Worm (Caenorhabditis elegans) whole organism, late embryonic: ENCODE measurements around the gene sro-1.
"Not testable (repeated sequence)": the region's sequence is repeated elsewhere in the genome, so short reads cannot be mapped to it uniquely, and the experiment has no call there.

Source experiments
- C38D4.7 ChIP-seq: fragments of 200-800 bp; sonication (Bioruptor generic); optimal IDR thresholded peaks from 2 replicates; lab custom pipeline; 2018; ENCODE audit warnings: mild to moderate bottlenecking, missing genetic modification characterization, moderate library complexity, missing compliant biosample characterization
- F13H6.1 ChIP-seq: sonication (generic microtip); optimal IDR thresholded peaks from 2 replicates; lab custom pipeline; 2016; ENCODE audit warnings: missing genetic modification characterization, missing compliant biosample characterization
- Y22D7AL.16 ChIP-seq: sonication (generic microtip); optimal IDR thresholded peaks from 2 replicates; lab custom pipeline; 2016; ENCODE audit warnings: missing genetic modification characterization, missing compliant biosample characterization
- ahr-1 ChIP-seq: sonication (generic microtip); optimal IDR thresholded peaks from 2 replicates; lab custom pipeline; 2016; ENCODE audit warnings: missing genetic modification characterization, missing compliant biosample characterization
- ceh-14 ChIP-seq: sonication (generic microtip); optimal IDR thresholded peaks from 2 replicates; lab custom pipeline; 2016; ENCODE audit warnings: missing genotype, missing genetic modification characterization, missing compliant biosample characterization
- ceh-2 ChIP-seq: sonication (generic microtip); optimal IDR thresholded peaks from 2 replicates; lab custom pipeline; 2016; ENCODE audit warnings: missing genotype, missing genetic modification characterization, missing compliant biosample characterization
- ceh-24 ChIP-seq: sonication (generic microtip); optimal IDR thresholded peaks from 2 replicates; lab custom pipeline; 2016; ENCODE audit warnings: mild to moderate bottlenecking, missing genetic modification characterization, missing compliant biosample characterization
- ceh-30 ChIP-seq: fragments of 150-350 bp; optimal IDR thresholded peaks from 2 replicates; lab custom pipeline; 2014; ENCODE audit warnings: missing biosample characterization, missing genetic modification characterization
- ceh-34 ChIP-seq: sonication (generic microtip); optimal IDR thresholded peaks from 2 replicates; lab custom pipeline; 2016; ENCODE audit warnings: mild to moderate bottlenecking, missing genetic modification characterization, missing compliant biosample characterization
- ceh-45 ChIP-seq: fragments of 200-800 bp; sonication (Bioruptor generic); IDR thresholded peaks from 2 replicates; pipeline ENCODE4 v1.3.6; 2022; ENCODE audit warnings: missing genetic modification reagents, missing genetic modification characterization, missing compliant biosample characterization
- ceh-6 ChIP-seq: fragments of 200-800 bp; sonication (Bioruptor generic); optimal IDR thresholded peaks from 2 replicates; lab custom pipeline; 2018; ENCODE audit warnings: mild to moderate bottlenecking, missing genetic modification characterization, missing compliant biosample characterization
- che-1 ChIP-seq: sonication (generic microtip); optimal IDR thresholded peaks from 2 replicates; lab custom pipeline; 2016; ENCODE audit warnings: mild to moderate bottlenecking, missing genetic modification characterization, missing compliant biosample characterization
- dve-1 ChIP-seq: sonication (generic microtip); optimal IDR thresholded peaks from 2 replicates; lab custom pipeline; 2017; ENCODE audit warnings: antibody characterized with exemption, mild to moderate bottlenecking, missing genetic modification characterization, missing compliant biosample characterization
- elt-2 ChIP-seq: sonication (generic microtip); optimal IDR thresholded peaks from 2 replicates; lab custom pipeline; 2016; ENCODE audit warnings: missing genetic modification reagents, missing genetic modification characterization, missing compliant biosample characterization
- elt-4 ChIP-seq: sonication (generic microtip); optimal IDR thresholded peaks from 2 replicates; lab custom pipeline; 2016; ENCODE audit warnings: missing genetic modification characterization, missing compliant biosample characterization
- ets-4 ChIP-seq: sonication (generic microtip); optimal IDR thresholded peaks from 2 replicates; lab custom pipeline; 2016; ENCODE audit warnings: missing genetic modification characterization, missing compliant biosample characterization
- eyg-1 ChIP-seq: sonication (generic microtip); optimal IDR thresholded peaks from 2 replicates; lab custom pipeline; 2016; ENCODE audit warnings: missing genotype, missing genetic modification characterization, missing compliant biosample characterization
- fkh-6 ChIP-seq: sonication (generic microtip); optimal IDR thresholded peaks from 2 replicates; lab custom pipeline; 2016; ENCODE audit warnings: missing genetic modification characterization, missing compliant biosample characterization
- gmeb-2 ChIP-seq: sonication (generic microtip); optimal IDR thresholded peaks from 2 replicates; lab custom pipeline; 2016; ENCODE audit warnings: missing genetic modification characterization, inconsistent platforms, missing compliant biosample characterization
- hlh-15 ChIP-seq: sonication (generic microtip); optimal IDR thresholded peaks from 2 replicates; lab custom pipeline; 2016; ENCODE audit warnings: missing genetic modification characterization, missing compliant biosample characterization
- hlh-30 ChIP-seq: sonication (generic microtip); optimal IDR thresholded peaks from 2 replicates; lab custom pipeline; 2017; ENCODE audit warnings: antibody characterized with exemption, missing genetic modification characterization, missing compliant biosample characterization; ENCODE audit not compliant: insufficient read depth
- lim-6 ChIP-seq: sonication (generic microtip); optimal IDR thresholded peaks from 2 replicates; lab custom pipeline; 2016; ENCODE audit warnings: missing genetic modification characterization, missing compliant biosample characterization
- madf-2 ChIP-seq: sonication (generic microtip); optimal IDR thresholded peaks from 2 replicates; lab custom pipeline; 2017; ENCODE audit warnings: missing genetic modification characterization, missing compliant biosample characterization
- nfya-1 ChIP-seq: sonication (generic microtip); optimal IDR thresholded peaks from 2 replicates; lab custom pipeline; 2017; ENCODE audit warnings: missing genetic modification characterization, mild to moderate bottlenecking, missing compliant biosample characterization, antibody characterized with exemption, moderate library complexity
- nhr-232 ChIP-seq: sonication (generic microtip); optimal IDR thresholded peaks from 2 replicates; lab custom pipeline; 2016; ENCODE audit warnings: missing genetic modification characterization, missing compliant biosample characterization
- pag-3 ChIP-seq: sonication (generic microtip); optimal IDR thresholded peaks from 2 replicates; lab custom pipeline; 2016; ENCODE audit warnings: missing compliant biosample characterization, missing genetic modification characterization, borderline replicate concordance
- pat-9 ChIP-seq: fragments of 200-800 bp; sonication (Bioruptor generic); optimal IDR thresholded peaks from 2 replicates; lab custom pipeline; 2018; ENCODE audit warnings: mild to moderate bottlenecking, missing genetic modification characterization, moderate library complexity, missing compliant biosample characterization
- pha-2 ChIP-seq: sonication (generic microtip); optimal IDR thresholded peaks from 2 replicates; lab custom pipeline; 2017; ENCODE audit warnings: mild to moderate bottlenecking, missing genetic modification characterization, missing compliant biosample characterization
- pha-4 ChIP-seq: fragments of 150-350 bp; optimal IDR thresholded peaks from 2 replicates; lab custom pipeline; 2018; ENCODE audit warnings: missing biosample characterization, missing genetic modification reagents, missing genetic modification characterization
- pros-1 ChIP-seq: fragments of 150-350 bp; optimal IDR thresholded peaks from 2 replicates; lab custom pipeline; 2014; ENCODE audit warnings: missing biosample characterization, missing genetic modification reagents, missing genetic modification characterization
- ref-2 ChIP-seq: sonication (generic microtip); optimal IDR thresholded peaks from 2 replicates; lab custom pipeline; 2016; ENCODE audit warnings: missing genetic modification characterization, missing compliant biosample characterization
- sox-2 ChIP-seq: fragments of 200-800 bp; sonication (Bioruptor generic); IDR thresholded peaks from 2 replicates; pipeline ENCODE4 v1.3.6; 2022; ENCODE audit warnings: missing genetic modification reagents, missing genetic modification characterization, missing compliant biosample characterization
- sox-4 ChIP-seq: sonication (generic microtip); optimal IDR thresholded peaks from 2 replicates; lab custom pipeline; 2017; ENCODE audit warnings: mild to moderate bottlenecking, missing genetic modification characterization, inconsistent platforms, missing compliant biosample characterization
- syd-9 ChIP-seq: sonication (generic microtip); optimal IDR thresholded peaks from 2 replicates; lab custom pipeline; 2016; ENCODE audit warnings: mild to moderate bottlenecking, missing genetic modification characterization, moderate library complexity, missing compliant biosample characterization
- tbx-2 ChIP-seq: sonication (generic microtip); optimal IDR thresholded peaks from 2 replicates; lab custom pipeline; 2016; ENCODE audit warnings: missing genetic modification characterization, missing compliant biosample characterization
- tbx-7 ChIP-seq: sonication (generic microtip); optimal IDR thresholded peaks from 2 replicates; lab custom pipeline; 2016; ENCODE audit warnings: missing genotype, missing genetic modification characterization, missing compliant biosample characterization
- ttx-3 ChIP-seq: sonication (generic microtip); optimal IDR thresholded peaks from 2 replicates; lab custom pipeline; 2016; ENCODE audit warnings: missing genetic modification reagents, missing genetic modification characterization, missing compliant biosample characterization
- unc-42 ChIP-seq: sonication (generic microtip); optimal IDR thresholded peaks from 2 replicates; lab custom pipeline; 2016; ENCODE audit warnings: missing genotype, missing genetic modification characterization, missing compliant biosample characterization
- unc-55 ChIP-seq: sonication (generic microtip); optimal IDR thresholded peaks from 2 replicates; lab custom pipeline; 2017; ENCODE audit warnings: missing biosample characterization, missing genetic modification reagents, missing genetic modification characterization
- zip-5 ChIP-seq: sonication (generic microtip); optimal IDR thresholded peaks from 2 replicates; lab custom pipeline; 2016; ENCODE audit warnings: missing genetic modification characterization, missing compliant biosample characterization
- ztf-16 ChIP-seq: sonication (generic microtip); optimal IDR thresholded peaks from 2 replicates; lab custom pipeline; 2017; ENCODE audit warnings: missing genetic modification characterization, missing compliant biosample characterization

Gene sro-1

DNA sequence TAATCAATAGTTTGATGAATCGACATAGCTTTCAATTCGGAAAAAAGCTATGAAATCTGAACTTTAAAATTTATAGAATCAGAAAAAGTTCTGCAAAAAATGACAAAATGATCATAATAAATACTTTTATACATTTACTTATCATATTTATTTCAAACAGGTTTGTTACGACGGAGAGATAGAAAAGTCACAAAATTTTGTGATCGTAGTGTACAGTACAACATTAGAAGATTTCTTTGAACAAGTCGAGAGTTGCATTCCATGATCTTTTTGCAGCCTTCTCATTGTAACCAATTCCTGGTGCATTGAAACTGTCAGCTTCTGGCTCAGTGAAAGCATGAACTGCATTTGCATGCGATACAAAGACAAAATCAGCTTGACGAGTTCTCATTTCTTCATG is 9.2 kb downstream of the sro-1 start, which contains the start of gene D1022.3:
Gene D1022.3, minus strand, starts transcription at position 101 of the 400 bp plus-strand sequence.
- no peak for TF ChIP-seq ceh-14
- no peak for TF ChIP-seq F13H6.1 (tag; lab: Kevin White, UChicago)

DNA sequence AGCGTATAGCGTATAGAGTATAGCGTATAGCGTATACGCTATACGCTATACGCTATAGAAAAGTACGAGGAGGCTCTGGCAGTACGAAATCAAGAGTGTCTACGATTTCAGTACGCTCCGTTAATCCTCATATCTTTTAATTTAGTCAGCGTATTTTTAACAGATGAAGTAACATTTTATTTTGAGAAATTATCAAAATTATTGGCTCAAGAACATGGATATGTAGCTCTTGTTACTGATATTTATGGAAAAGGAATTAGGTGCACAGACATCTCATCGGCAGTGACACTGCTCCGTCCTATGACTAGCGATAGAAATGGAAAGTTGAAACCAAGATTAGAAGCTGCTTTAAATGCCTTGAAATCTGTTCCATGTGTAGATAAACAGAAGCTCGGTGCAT is 30.5 kb downstream of the sro-1 start, which contains the start of gene K02A2.1:
Gene K02A2.1, plus strand, starts transcription at position 301 of the 400 bp plus-strand sequence.
- TF ChIP-seq unc-55 (GFP tag; lab: Kevin White, UChicago); hlh-15 (tag; lab: Kevin White, UChicago); C38D4.7: not testable (repeated sequence)

DNA sequence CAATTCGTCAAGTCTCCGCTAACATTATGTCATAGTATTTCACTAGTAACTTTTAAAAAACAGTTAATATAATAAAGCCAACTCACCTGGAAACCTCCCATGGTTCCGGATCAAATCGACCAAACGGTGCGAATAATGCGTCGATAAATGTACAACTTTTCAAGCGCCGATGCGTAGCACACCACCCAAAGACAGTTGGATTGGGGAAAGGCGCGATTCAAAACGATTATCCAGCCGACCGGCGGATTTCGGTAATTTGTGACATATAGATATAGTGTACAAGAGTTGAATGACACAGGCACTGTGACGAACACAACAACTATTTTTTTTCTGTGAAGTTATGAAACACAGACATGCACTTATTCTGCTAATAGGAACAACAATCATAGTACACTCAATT is 31.2 kb downstream of the sro-1 start, which contains the start of gene kcc-3:
Gene kcc-3, minus strand, starts transcription at position 101 of the 400 bp plus-strand sequence.
- no peak for TF ChIP-seq pag-3 (tag; lab: Kevin White, UChicago)
- no peak for TF ChIP-seq hlh-15 (tag; lab: Kevin White, UChicago)
- no peak for TF ChIP-seq unc-42 (tag; lab: Kevin White, UChicago)
- TF ChIP-seq ztf-16 (tag; lab: Kevin White, UChicago): no peak
- TF ChIP-seq gmeb-2 (tag; lab: Kevin White, UChicago): no peak
- no peak for TF ChIP-seq F13H6.1 (tag; lab: Kevin White, UChicago)
- no peak for TF ChIP-seq ceh-30 (tag; lab: Kevin White, UChicago)
- TF ChIP-seq ceh-6 (GFP tag; lab: Kevin White, UChicago): no peak
- TF ChIP-seq sox-2 (GFP tag; lab: Robert Waterston, UW): no peak
- TF ChIP-seq eyg-1 (tag; lab: Kevin White, UChicago): no peak
- no peak for TF ChIP-seq pat-9 (tag; lab: Kevin White, UChicago)
- TF ChIP-seq pros-1: no peak
- no peak for TF ChIP-seq ttx-3 (tag; lab: Kevin White, UChicago)
- TF ChIP-seq ceh-45 (GFP tag; lab: Robert Waterston, UW): no peak
- TF ChIP-seq ceh-2: no peak
- no peak for TF ChIP-seq nfya-1 (tag; lab: Kevin White, UChicago)
- no peak for TF ChIP-seq zip-5 (tag; lab: Kevin White, UChicago)

DNA sequence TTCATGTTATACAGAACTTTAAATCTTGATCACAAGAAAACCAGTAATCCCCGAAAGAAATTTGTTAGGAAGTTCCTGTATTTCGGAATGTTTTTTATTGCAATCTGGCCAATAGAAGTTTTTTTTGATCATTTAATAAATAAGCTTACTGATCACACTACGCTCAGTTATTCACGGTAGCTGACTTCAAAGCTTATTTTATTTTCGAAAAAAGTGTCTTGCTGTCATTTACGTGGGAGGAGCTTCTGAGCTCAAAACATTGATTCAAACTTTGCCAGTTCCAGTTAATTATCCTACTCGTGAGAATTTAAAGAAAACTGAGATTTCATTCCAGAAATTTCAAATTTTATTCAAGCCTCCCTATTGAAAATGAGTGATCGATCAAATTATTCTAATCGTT is 33.1 kb downstream of the sro-1 start, which contains the start of gene srd-54:
Gene srd-54, plus strand, starts transcription at position 301 of the 400 bp plus-strand sequence.
- TF ChIP-seq che-1 (tag; lab: Kevin White, UChicago) (no peak), elt-2 (tag; lab: Kevin White, UChicago) (no peak), elt-4 (tag; lab: Kevin White, UChicago) (no peak), pros-1 (no peak), pha-2 (tag; lab: Kevin White, UChicago) (no peak), eyg-1 (tag; lab: Kevin White, UChicago) (no peak), ets-4 (tag; lab: Kevin White, UChicago) (no peak), hlh-15 (tag; lab: Kevin White, UChicago) (no peak), pha-4 (no peak), ref-2 (tag; lab: Kevin White, UChicago) (no peak), ahr-1 (tag; lab: Kevin White, UChicago) (no peak), lim-6 (tag; lab: Kevin White, UChicago) (no peak), ceh-2 (no peak), dve-1 (tag; lab: Kevin White, UChicago) (no peak), F13H6.1 (tag; lab: Kevin White, UChicago) (no peak), madf-2 (tag; lab: Kevin White, UChicago) (no peak), tbx-2 (tag; lab: Kevin White, UChicago) (no peak), ttx-3 (tag; lab: Kevin White, UChicago) (no peak)

DNA sequence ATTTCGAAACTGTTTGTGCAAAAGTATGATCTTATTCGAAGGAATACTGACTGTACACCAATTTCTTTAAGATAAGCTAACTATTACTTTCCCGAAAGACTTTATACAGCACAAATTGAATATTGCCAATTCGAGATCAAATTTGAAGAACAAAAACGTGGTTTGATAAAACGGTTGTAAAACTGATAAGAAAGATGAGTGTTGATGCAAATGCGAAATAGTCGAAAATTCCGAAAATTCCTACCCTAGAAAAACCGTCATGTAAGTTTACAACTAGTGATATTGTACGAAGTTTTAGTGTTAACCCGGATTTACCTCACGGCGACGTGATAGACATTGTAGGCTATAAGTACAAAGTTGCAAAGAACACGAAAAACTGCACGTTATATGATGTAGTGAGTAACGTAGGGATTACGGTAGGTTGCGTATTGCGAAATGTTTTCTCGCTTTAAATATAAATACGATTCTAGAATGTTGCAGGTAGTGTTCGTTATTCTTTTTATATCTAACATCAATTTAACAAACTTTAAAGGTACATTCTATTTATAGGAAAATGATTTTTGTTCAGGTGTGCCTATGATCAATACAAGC is 44.5 kb downstream of the sro-1 start:
- TF ChIP-seq F13H6.1 (tag; lab: Kevin White, UChicago) (no peak), ref-2 (tag; lab: Kevin White, UChicago) (no peak), pat-9 (tag; lab: Kevin White, UChicago) (no peak), ttx-3 (tag; lab: Kevin White, UChicago) (no peak), sox-4 (tag; lab: Kevin White, UChicago) (no peak), tbx-7 (no peak), unc-42 (tag; lab: Kevin White, UChicago) (no peak), tbx-2 (tag; lab: Kevin White, UChicago) (no peak), fkh-6 (tag; lab: Kevin White, UChicago) (no peak), syd-9 (tag; lab: Kevin White, UChicago) (no peak), hlh-30 (tag; lab: Kevin White, UChicago) (no peak), ceh-24 (no peak), Y22D7AL.16 (tag; lab: Kevin White, UChicago) (no peak), nhr-232 (tag; lab: Kevin White, UChicago) (no peak), ceh-34 (tag; lab: Kevin White, UChicago) (no peak), madf-2 (tag; lab: Kevin White, UChicago) (no peak)
